Worm (Caenorhabditis elegans) whole organism, L4/young adult: ENCODE data around the gene dyf-11.

Experiments used
- dao-5 ChIP-seq: sonication (generic microtip); optimal IDR thresholded peaks from 2 replicates; lab custom pipeline; 2016; ENCODE audit warnings: missing genotype, missing genetic modification characterization, moderate library complexity, missing compliant biosample characterization
- him-1 ChIP-seq: sonication (generic microtip); optimal IDR thresholded peaks from 2 replicates; lab custom pipeline; 2016; ENCODE audit warnings: missing genotype, missing genetic modification reagents, missing genetic modification characterization, missing compliant biosample characterization

DNA sequence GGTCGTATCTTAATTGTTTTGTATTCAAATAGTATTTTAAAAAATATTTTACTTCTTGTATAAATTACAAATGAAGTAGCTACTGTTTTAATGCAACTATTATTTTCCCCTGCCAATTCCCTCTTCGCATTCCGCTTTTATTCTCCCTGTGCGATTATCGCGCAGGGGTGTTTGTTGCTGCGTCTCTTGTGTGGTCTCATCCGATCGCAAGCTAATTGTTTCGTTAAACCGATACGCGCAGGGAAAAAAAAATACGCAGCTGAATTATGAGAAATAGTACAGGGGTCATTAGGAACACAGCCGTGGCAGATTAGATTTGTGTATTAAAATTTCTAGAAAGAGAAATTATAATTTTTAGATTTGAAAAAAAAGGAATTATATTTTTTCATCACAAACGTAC is 43.0 kb downstream of the dyf-11 start:
- peak; percentile 99 for TF ChIP-seq him-1 (tag; lab: Kevin White, UChicago)
- TF ChIP-seq dao-5 (tag; lab: Kevin White, UChicago), result peak; percentile 67
